Worm (Caenorhabditis elegans) whole organism, young adult: ENCODE measurements around the gene srxa-2.

Source experiments
- attf-6 ChIP-seq: fragments of 200-800 bp; sonication (Bioruptor generic); IDR thresholded peaks from 2 replicates; pipeline ENCODE4 v1.3.6; 2022; ENCODE audit warnings: missing genetic modification reagents, missing genetic modification characterization, missing compliant biosample characterization
- egl-44 ChIP-seq: fragments of 200-800 bp; sonication (Bioruptor generic); IDR thresholded peaks from 2 replicates; pipeline ENCODE4 v1.3.6; 2022; ENCODE audit warnings: missing genetic modification reagents, missing genetic modification characterization, missing compliant biosample characterization
- snpc-4 ChIP-seq, 5 experiments: fragments of 150-350 bp in 1 of 5; sonication (generic microtip) in 4 of 5; optimal IDR thresholded peaks; 2 replicates each; lab custom pipeline; 2014 to 2018; ENCODE audit warnings: missing genetic modification characterization in 5 of 5, missing biosample characterization in 3 of 5, antibody characterized with exemption in 2 of 5, mild to moderate bottlenecking in 2 of 5, missing compliant biosample characterization in 2 of 5, missing genotype in 2 of 5, moderate library complexity in 2 of 5, missing genetic modification reagents in 1 of 5

DNA sequence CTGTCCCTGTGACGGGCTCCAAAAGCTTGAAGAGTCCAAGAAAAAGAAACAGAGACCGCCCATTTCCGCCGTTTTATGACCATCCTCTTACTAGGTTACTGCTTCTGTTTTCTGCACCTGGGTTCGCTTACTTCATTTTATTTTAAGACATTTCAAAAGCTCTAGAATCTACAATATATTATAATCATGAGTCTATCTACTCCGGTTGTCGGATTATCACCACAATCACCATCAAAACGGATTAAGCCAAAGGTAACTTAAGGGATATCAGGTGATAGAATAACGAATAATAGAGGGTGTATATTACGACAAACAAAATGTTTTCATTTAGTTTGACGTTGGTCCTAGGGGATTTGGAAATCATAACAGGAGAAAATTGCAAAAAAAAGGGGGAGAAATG is 9.1 kb downstream of the srxa-2 start:
- TF ChIP-seq snpc-4 (GFP tag; optimal IDR thresholded peaks at IDR 0.05; lab: Kevin White, UChicago) (no peak), snpc-4 (tag; optimal IDR thresholded peaks at IDR 0.05; lab: Kevin White, UChicago) (no peak), attf-6 (GFP tag; lab: Robert Waterston, UW) (no peak), egl-44 (no peak)
